Worm (Caenorhabditis elegans): Measurements from ENCODE around the gene F22F4.9.

The F22F4.9 gene

ce11 chrX:5999103-5999554, at the start of gene F22F4.9:
Gene F22F4.9 (minus strand): TSS chrX:5999504.
- TF ChIP-seq ceh-30 (tag; optimal IDR thresholded peaks at IDR 0.05) (no peak), madf-2 (tag; optimal IDR thresholded peaks at IDR 0.05) (no peak), T23F11.4 (GFP tag; optimal IDR thresholded peaks at IDR 0.05) (no peak), elt-4 (tag; optimal IDR thresholded peaks at IDR 0.05) (no peak), hlh-6 (tag; optimal IDR thresholded peaks at IDR 0.05) (no peak)

DNA sequence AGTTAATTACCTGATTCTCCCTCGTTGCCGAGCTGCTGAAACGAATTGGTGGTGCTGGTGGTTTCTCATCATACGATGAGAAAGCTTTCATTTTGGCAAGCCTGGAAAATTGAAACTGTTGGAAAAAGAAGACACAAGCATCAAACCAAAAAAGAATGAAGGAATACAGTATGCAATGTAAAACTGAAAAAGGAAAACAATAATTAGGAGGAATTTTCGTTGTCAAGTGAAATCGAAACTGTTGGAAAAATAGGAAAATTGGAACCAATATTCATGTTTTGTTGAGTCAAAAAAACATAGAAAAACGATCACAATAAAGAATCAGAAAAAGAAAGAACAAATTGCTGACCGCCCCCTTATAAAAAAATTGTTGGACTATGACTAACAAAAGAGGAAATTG, 49.2 kb upstream of the F22F4.9 start, which contains the start of gene pak-1:
pak-1 (minus strand) TSS at position 101 of the 400 bp plus-strand sequence.
- TF ChIP-seq ceh-30 (tag; optimal IDR thresholded peaks at IDR 0.05): no peak
- no peak for TF ChIP-seq rnt-1 (tag; optimal IDR thresholded peaks at IDR 0.05)
- no peak for TF ChIP-seq nhr-11 (tag; optimal IDR thresholded peaks at IDR 0.05)
- no peak for TF ChIP-seq lin-11 (tag; optimal IDR thresholded peaks at IDR 0.05)
- TF ChIP-seq madf-2 (tag; optimal IDR thresholded peaks at IDR 0.05): no peak
- no peak for TF ChIP-seq pat-9 (tag; optimal IDR thresholded peaks at IDR 0.05)
- TF ChIP-seq pha-4 (tag; optimal IDR thresholded peaks at IDR 0.05): no peak
- no peak for TF ChIP-seq unc-86 (tag; optimal IDR thresholded peaks at IDR 0.05)
- TF ChIP-seq hlh-15 (tag; optimal IDR thresholded peaks at IDR 0.05): no peak
- TF ChIP-seq pha-2 (tag; optimal IDR thresholded peaks at IDR 0.05): no peak
- TF ChIP-seq pax-1 (tag; optimal IDR thresholded peaks at IDR 0.05): no peak
- no peak for TF ChIP-seq elt-4 (tag; optimal IDR thresholded peaks at IDR 0.05)
- no peak for TF ChIP-seq ref-2 (tag; optimal IDR thresholded peaks at IDR 0.05)
- TF ChIP-seq ceh-22 (tag; optimal IDR thresholded peaks at IDR 0.05): no peak
- no peak for TF ChIP-seq zip-5 (tag; optimal IDR thresholded peaks at IDR 0.05)
- no peak for TF ChIP-seq C38D4.7 (GFP tag; optimal IDR thresholded peaks at IDR 0.05)
- no peak for TF ChIP-seq T23F11.4 (GFP tag; optimal IDR thresholded peaks at IDR 0.05)
- TF ChIP-seq ceh-19 (GFP tag; optimal IDR thresholded peaks at IDR 0.05): no peak
- no peak for TF ChIP-seq sdc-2 (tag; optimal IDR thresholded peaks at IDR 0.05)

DNA sequence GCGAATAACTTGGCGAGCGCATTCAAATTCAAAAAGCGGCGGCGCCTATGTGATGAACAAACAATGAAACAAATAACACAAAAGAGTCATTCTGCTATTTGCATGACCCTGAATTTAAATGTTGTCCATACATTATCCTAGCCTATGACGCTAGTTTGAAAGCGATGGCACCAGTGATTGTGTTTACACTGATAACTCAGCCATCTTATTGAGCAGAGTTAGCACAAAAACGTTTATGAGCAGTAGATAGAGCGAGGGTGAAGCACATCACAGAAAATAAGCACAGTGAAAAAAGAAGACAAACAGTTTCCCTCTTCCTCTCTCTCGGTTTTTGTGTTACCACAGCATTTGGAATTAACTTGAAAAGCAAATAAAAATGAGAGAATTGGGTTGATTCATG, 44.0 kb upstream of the F22F4.9 start:
- TF ChIP-seq pag-3 (tag; optimal IDR thresholded peaks at IDR 0.05; ENCODE audit: borderline replicate concordance) (no peak), npax-4 (tag; optimal IDR thresholded peaks at IDR 0.05) (no peak), pha-2 (tag; optimal IDR thresholded peaks at IDR 0.05) (no peak), pros-1 (tag; optimal IDR thresholded peaks at IDR 0.05) (no peak), T23F11.4 (GFP tag; optimal IDR thresholded peaks at IDR 0.05) (no peak), pat-9 (tag; optimal IDR thresholded peaks at IDR 0.05) (no peak), unc-42 (tag; optimal IDR thresholded peaks at IDR 0.05) (no peak), pax-1 (tag; optimal IDR thresholded peaks at IDR 0.05) (no peak), Y22D7AL.16 (tag; optimal IDR thresholded peaks at IDR 0.05) (no peak), unc-3 (GFP tag; conservative IDR thresholded peaks at IDR 0.05) (no peak), unc-3 (tag; optimal IDR thresholded peaks at IDR 0.05) (no peak), ceh-2 (tag; optimal IDR thresholded peaks at IDR 0.05) (no peak), lin-11 (tag; optimal IDR thresholded peaks at IDR 0.05) (no peak), elt-4 (tag; optimal IDR thresholded peaks at IDR 0.05) (no peak), rnt-1 (tag; optimal IDR thresholded peaks at IDR 0.05) (no peak), hlh-13 (GFP tag; optimal IDR thresholded peaks at IDR 0.05) (no peak), madf-2 (tag; optimal IDR thresholded peaks at IDR 0.05) (no peak), C08G9.2 (tag; optimal IDR thresholded peaks at IDR 0.05) (no peak)

DNA sequence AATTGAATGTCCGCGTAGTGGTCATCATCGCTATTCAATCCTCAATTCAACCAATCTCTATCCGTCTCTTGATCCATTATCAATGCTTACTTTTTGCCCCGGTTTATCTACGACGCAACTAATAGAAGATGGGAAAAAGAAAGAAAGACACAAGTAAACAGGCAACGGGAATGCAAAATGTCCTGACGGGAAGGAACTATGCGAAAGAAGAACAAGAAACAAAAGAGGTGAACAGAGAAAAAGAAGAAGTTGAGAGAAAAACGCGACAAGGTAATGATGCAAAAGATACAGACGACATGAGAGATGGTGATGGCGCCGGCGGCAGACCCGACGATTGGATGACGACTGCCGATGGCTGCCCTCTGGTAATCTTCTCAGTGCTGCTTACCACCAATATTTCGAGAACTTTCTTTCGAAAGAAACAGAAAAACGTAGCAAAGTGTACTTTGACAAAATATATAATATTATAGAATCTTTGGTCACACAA, 42.7 kb upstream of the F22F4.9 start:
- TF ChIP-seq ref-2 (tag; optimal IDR thresholded peaks at IDR 0.05) (peak; percentile 42), elt-2 (tag; optimal IDR thresholded peaks at IDR 0.05) (peak; percentile 31), pha-4 (tag; optimal IDR thresholded peaks at IDR 0.05) (no peak), ceh-18 (tag; optimal IDR thresholded peaks at IDR 0.05) (peak; percentile 80), nfya-1 (tag; optimal IDR thresholded peaks at IDR 0.05) (peak; percentile 76), tbx-2 (tag; optimal IDR thresholded peaks at IDR 0.05) (peak; percentile 3)

- no peak for TF ChIP-seq K02D7.2 (tag; optimal IDR thresholded peaks at IDR 0.05)
- TF ChIP-seq ceh-31 (tag; optimal IDR thresholded peaks at IDR 0.05): no peak
- no peak for TF ChIP-seq elt-4 (tag; optimal IDR thresholded peaks at IDR 0.05)
- TF ChIP-seq K09A11.1 (tag; optimal IDR thresholded peaks at IDR 0.05; ENCODE audit: insufficient read depth): no peak
Measured at ce11 chrX:6041094-6041441, 41.8 kb upstream of the F22F4.9 start.

All from whole organism, late embryonic.